Worm (Caenorhabditis elegans) whole organism, L1 larva: Measurements from ENCODE around the gene itr-1.
"Not testable (repeated sequence)": the region's sequence is repeated elsewhere in the genome, so short reads cannot be mapped to it uniquely, and the experiment has no call there.

Experiments
- C16A3.4 ChIP-seq: fragments of 150-350 bp; optimal IDR thresholded peaks from 2 replicates; lab custom pipeline; 2014; ENCODE audit warnings: missing biosample characterization, missing genetic modification characterization
- C34B4.2 ChIP-seq: sonication (generic microtip); optimal IDR thresholded peaks from 2 replicates; lab custom pipeline; 2017; ENCODE audit warnings: mild to moderate bottlenecking, missing genetic modification characterization, missing compliant biosample characterization
- aha-1 ChIP-seq: fragments of 150-350 bp; optimal IDR thresholded peaks from 2 replicates; lab custom pipeline; 2014; ENCODE audit warnings: missing biosample characterization, missing genetic modification characterization
- alr-1 ChIP-seq: fragments of 200-800 bp; sonication (Bioruptor generic); optimal IDR thresholded peaks from 2 replicates; lab custom pipeline; 2018; ENCODE audit warnings: borderline replicate concordance, mild to moderate bottlenecking, missing genetic modification characterization, missing compliant biosample characterization
- aly-2 ChIP-seq: fragments of 150-350 bp; optimal IDR thresholded peaks from 2 replicates; lab custom pipeline; 2014; ENCODE audit warnings: missing biosample characterization, missing genetic modification characterization
- ama-1 ChIP-seq: fragments of 150-350 bp; optimal IDR thresholded peaks from 2 replicates; lab custom pipeline; 2014
- ceh-8 ChIP-seq: fragments of 200-800 bp; sonication (Bioruptor generic); optimal IDR thresholded peaks from 2 replicates; lab custom pipeline; 2018; ENCODE audit warnings: mild to moderate bottlenecking, missing genetic modification characterization, moderate library complexity, missing compliant biosample characterization
- ceh-82 ChIP-seq, 3 experiments: fragments of 150-350 bp in 1 of 3; sonication (generic microtip) in 2 of 3; optimal IDR thresholded peaks; 2 replicates each; lab custom pipeline; 2014 to 2017; ENCODE audit warnings: missing biosample characterization in 3 of 3, missing genetic modification characterization in 3 of 3
- efl-1 ChIP-seq, 4 experiments: fragments of 150-350 bp; optimal IDR thresholded peaks in 3 of 4; peaks in 1 of 4; 1 replicate in 1 of 4; 2 replicates in 3 of 4; lab custom pipeline; 2014; ENCODE audit warnings: missing biosample characterization in 2 of 4, missing genetic modification characterization in 2 of 4, missing genetic modification reagents in 2 of 4
- egl-13 ChIP-seq: sonication (generic microtip); optimal IDR thresholded peaks from 2 replicates; lab custom pipeline; 2016; ENCODE audit warnings: missing genotype, missing genetic modification reagents, missing genetic modification characterization, missing compliant biosample characterization
- elt-2 ChIP-seq: sonication (generic microtip); optimal IDR thresholded peaks from 2 replicates; lab custom pipeline; 2016; ENCODE audit warnings: missing genetic modification characterization, mild to moderate bottlenecking, inconsistent platforms, missing compliant biosample characterization, missing genetic modification reagents
- elt-3 ChIP-seq, 6 experiments: fragments of 150-350 bp in 1 of 6; sonication (generic microtip); optimal IDR thresholded peaks; 2 replicates each; lab custom pipeline; 2017 to 2018; ENCODE audit warnings: missing biosample characterization in 6 of 6, missing genetic modification characterization in 6 of 6, inconsistent platforms in 1 of 6
- fkh-8 ChIP-seq: sonication (generic microtip); optimal IDR thresholded peaks from 2 replicates; lab custom pipeline; 2016; ENCODE audit warnings: mild to moderate bottlenecking, missing genetic modification characterization, missing compliant biosample characterization
- fos-1 ChIP-seq: fragments of 150-350 bp; optimal IDR thresholded peaks from 2 replicates; lab custom pipeline; 2014; ENCODE audit warnings: missing biosample characterization, missing genetic modification characterization
- grh-1 ChIP-seq: fragments of 200-800 bp; sonication (Bioruptor generic); IDR thresholded peaks from 2 replicates; pipeline ENCODE4 v1.3.6; 2022; ENCODE audit warnings: missing genetic modification reagents, missing genetic modification characterization, missing compliant biosample characterization
- hpl-2 ChIP-seq: fragments of 150-350 bp; optimal IDR thresholded peaks from 2 replicates; lab custom pipeline; 2014; ENCODE audit warnings: missing biosample characterization, missing genetic modification reagents, missing genetic modification characterization
- irx-1 ChIP-seq: sonication (generic microtip); optimal IDR thresholded peaks from 2 replicates; lab custom pipeline; 2016; ENCODE audit warnings: missing genetic modification characterization, missing compliant biosample characterization
- isw-1 ChIP-seq: fragments of 200-800 bp; sonication (Bioruptor generic); IDR thresholded peaks from 2 replicates; pipeline ENCODE4 v1.3.6; 2022; ENCODE audit warnings: missing genetic modification characterization, missing compliant biosample characterization
- lin-14 ChIP-seq: fragments of 200-800 bp; sonication (Bioruptor generic); optimal IDR thresholded peaks from 2 replicates; lab custom pipeline; 2018; ENCODE audit warnings: mild to moderate bottlenecking, missing genetic modification characterization, moderate library complexity, missing compliant biosample characterization
- lin-39 ChIP-seq: fragments of 150-350 bp; optimal IDR thresholded peaks from 2 replicates; lab custom pipeline; 2014; ENCODE audit warnings: missing biosample characterization, missing genetic modification reagents, missing genetic modification characterization
- lir-3 ChIP-seq: sonication (generic microtip); optimal IDR thresholded peaks from 2 replicates; lab custom pipeline; 2016; ENCODE audit warnings: mild to moderate bottlenecking, missing genetic modification characterization, moderate library complexity, missing compliant biosample characterization; ENCODE audit not compliant: poor library complexity
- lsy-2 ChIP-seq, 2 experiments: fragments of 150-350 bp; optimal IDR thresholded peaks; 2 replicates each; lab custom pipeline; 2014; ENCODE audit warnings: missing biosample characterization in 2 of 2, missing genetic modification characterization in 2 of 2
- mep-1 ChIP-seq: fragments of 150-350 bp; optimal IDR thresholded peaks from 2 replicates; lab custom pipeline; 2014; ENCODE audit warnings: missing biosample characterization, missing genetic modification characterization
- nhr-19 ChIP-seq: fragments of 200-800 bp; sonication (Bioruptor generic); conservative IDR thresholded peaks from 2 replicates; pipeline ENCODE4 v1.3.6; 2022; ENCODE audit warnings: missing genetic modification characterization, missing compliant biosample characterization
- nhr-28 ChIP-seq: fragments of 150-350 bp; optimal IDR thresholded peaks from 2 replicates; lab custom pipeline; 2014; ENCODE audit warnings: missing biosample characterization, missing genetic modification characterization
- nhr-76 ChIP-seq: sonication (generic microtip); optimal IDR thresholded peaks from 2 replicates; lab custom pipeline; 2017; ENCODE audit warnings: missing biosample characterization, missing genetic modification characterization
- nhr-84 ChIP-seq: sonication (generic microtip); optimal IDR thresholded peaks from 2 replicates; lab custom pipeline; 2017; ENCODE audit warnings: missing biosample characterization, missing genetic modification characterization
- nhr-85 ChIP-seq: sonication (generic microtip); peaks from one replicate; lab custom pipeline; 2016; ENCODE audit warnings: missing genetic modification characterization, inconsistent platforms, missing compliant biosample characterization
- nhr-90 ChIP-seq: sonication (generic microtip); optimal IDR thresholded peaks from 2 replicates; lab custom pipeline; 2016; ENCODE audit warnings: mild to moderate bottlenecking, missing genetic modification characterization, missing compliant biosample characterization; ENCODE audit not compliant: poor library complexity
- pqm-1 ChIP-seq: sonication (generic microtip); optimal IDR thresholded peaks from 3 replicates; lab custom pipeline; 2017; ENCODE audit warnings: missing biosample characterization, missing genetic modification characterization
- rnt-1 ChIP-seq: sonication (generic microtip); optimal IDR thresholded peaks from 2 replicates; lab custom pipeline; 2016; ENCODE audit warnings: mild to moderate bottlenecking, missing genetic modification characterization, moderate library complexity, missing compliant biosample characterization
- skn-1 ChIP-seq: fragments of 150-350 bp; optimal IDR thresholded peaks from 2 replicates; lab custom pipeline; 2014; ENCODE audit warnings: missing biosample characterization, missing genetic modification characterization
- snu-23 ChIP-seq: sonication (generic microtip); optimal IDR thresholded peaks from 2 replicates; lab custom pipeline; 2016; ENCODE audit warnings: missing genetic modification characterization, missing compliant biosample characterization
- sup-37 ChIP-seq: fragments of 200-800 bp; sonication (Bioruptor generic); optimal IDR thresholded peaks from 2 replicates; lab custom pipeline; 2018; ENCODE audit warnings: mild to moderate bottlenecking, missing genetic modification characterization, missing compliant biosample characterization
- swsn-7 ChIP-seq: sonication (generic microtip); optimal IDR thresholded peaks from 2 replicates; lab custom pipeline; 2016; ENCODE audit warnings: missing genetic modification characterization, missing compliant biosample characterization
- tbx-2 ChIP-seq: sonication (generic microtip); optimal IDR thresholded peaks from 2 replicates; lab custom pipeline; 2016; ENCODE audit warnings: missing genetic modification characterization, missing compliant biosample characterization
- unc-30 ChIP-seq: sonication (generic microtip); optimal IDR thresholded peaks from 2 replicates; lab custom pipeline; 2017; ENCODE audit warnings: missing biosample characterization, missing genetic modification characterization
- unc-62 ChIP-seq: fragments of 150-350 bp; optimal IDR thresholded peaks from 2 replicates; lab custom pipeline; 2014; ENCODE audit warnings: missing biosample characterization, missing genetic modification reagents, missing genetic modification characterization
- xbp-1 ChIP-seq: sonication (generic microtip); optimal IDR thresholded peaks from 2 replicates; lab custom pipeline; 2016; ENCODE audit warnings: missing genetic modification characterization, missing compliant biosample characterization
- zag-1 ChIP-seq: fragments of 150-350 bp; optimal IDR thresholded peaks from 2 replicates; lab custom pipeline; 2014; ENCODE audit warnings: missing biosample characterization, missing genetic modification characterization
- zip-4 ChIP-seq: fragments of 200-800 bp; sonication (Bioruptor generic); optimal IDR thresholded peaks from 2 replicates; lab custom pipeline; 2018; ENCODE audit warnings: mild to moderate bottlenecking, missing genetic modification characterization, moderate library complexity, missing compliant biosample characterization
- ztf-11 ChIP-seq, 2 experiments: sonication (generic microtip); optimal IDR thresholded peaks; 2 replicates each; lab custom pipeline; 2016 to 2017; ENCODE audit warnings: missing genetic modification characterization in 2 of 2, missing biosample characterization in 1 of 2, missing compliant biosample characterization in 1 of 2
- ztf-4 ChIP-seq: fragments of 150-350 bp; optimal IDR thresholded peaks from 2 replicates; lab custom pipeline; 2014; ENCODE audit warnings: missing biosample characterization, missing genetic modification characterization

The itr-1 gene

DNA sequence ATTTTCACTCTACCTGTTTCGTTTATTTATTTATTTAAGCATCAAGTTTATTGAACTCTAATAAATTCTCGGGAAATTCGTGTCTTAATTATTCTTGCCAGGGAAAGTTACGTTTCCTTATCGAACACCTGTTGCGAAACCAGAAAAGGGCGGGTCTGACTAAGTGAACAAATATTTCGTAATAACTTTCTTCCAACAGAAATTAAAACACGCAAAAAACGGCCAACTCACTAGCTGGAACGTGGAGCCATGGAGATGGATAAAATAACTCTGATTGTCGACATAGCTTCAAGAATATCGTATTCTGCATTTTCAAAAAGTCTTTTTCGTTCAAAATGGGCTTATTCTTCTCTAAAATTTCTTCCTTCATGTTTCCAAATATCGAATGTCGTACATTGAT, 40.4 kb upstream of the itr-1 start, which contains the start of gene warf-1:
Gene warf-1 (plus strand): TSS at position 209 of the 400 bp plus-strand sequence.
- not testable (repeated sequence) for TF ChIP-seq ceh-82 (tag; optimal IDR thresholded peaks at IDR 0.05; lab: Kevin White, UChicago); pqm-1 (tag; lab: Kevin White, UChicago); rnt-1 (tag; lab: Kevin White, UChicago)

- no peak for TF ChIP-seq grh-1 (GFP tag; lab: Robert Waterston, UW)
- no peak for TF ChIP-seq snu-23 (GFP tag; lab: Kevin White, UChicago)
- TF ChIP-seq unc-62: no peak
- no peak for TF ChIP-seq rnt-1 (tag; lab: Kevin White, UChicago)
- TF ChIP-seq fos-1 (tag; lab: Kevin White, UChicago): no peak
- TF ChIP-seq ceh-8: no peak
- TF ChIP-seq nhr-28 (tag; lab: Kevin White, UChicago): no peak
- no peak for TF ChIP-seq aly-2 (tag; lab: Kevin White, UChicago)
- TF ChIP-seq egl-13 (tag; lab: Kevin White, UChicago): no peak
- TF ChIP-seq lir-3: no peak
- TF ChIP-seq nhr-19: no peak
- no peak for TF ChIP-seq zip-4
- TF ChIP-seq alr-1 (tag; lab: Kevin White, UChicago): no peak
- no peak for TF ChIP-seq C16A3.4 (tag; lab: Kevin White, UChicago)
- no peak for TF ChIP-seq nhr-85 (tag; lab: Kevin White, UChicago)
- no peak for TF ChIP-seq lin-14 (GFP tag; lab: Kevin White, UChicago)
- no peak for TF ChIP-seq xbp-1
- TF ChIP-seq ztf-11 (tag; optimal IDR thresholded peaks at IDR 0.05; lab: Kevin White, UChicago): no peak
- TF ChIP-seq lin-39 (tag; lab: Kevin White, UChicago): no peak
Observed at ce11 chrIV:7641758-7642157, 33.2 kb upstream of the itr-1 start, which contains the start of gene nep-16. Gene nep-16, minus strand, starts transcription at chrIV:7641858.

DNA sequence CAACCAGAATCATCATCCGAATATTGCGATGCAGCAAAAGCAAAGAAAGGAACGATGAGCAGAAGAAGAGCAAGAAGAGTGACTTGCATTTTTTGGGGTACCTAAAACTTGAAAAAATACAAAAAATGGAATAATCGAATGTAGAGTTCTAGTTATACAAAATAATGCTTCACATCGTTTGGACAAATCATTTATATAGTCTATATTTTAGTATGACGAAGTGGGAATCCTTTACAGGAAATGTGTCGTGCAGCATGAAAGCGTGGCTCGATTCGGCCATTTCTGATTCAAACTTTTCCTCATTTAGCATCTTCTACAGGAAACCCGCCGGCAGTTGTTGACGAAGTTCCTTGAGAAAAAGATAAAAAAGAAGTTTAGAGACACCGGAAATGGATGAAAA, 32.0 kb upstream of the itr-1 start, which contains the start of gene nlp-20:
Gene nlp-20 (minus strand): TSS at position 101 of the 400 bp plus-strand sequence.
- TF ChIP-seq lsy-2 (tag; optimal IDR thresholded peaks at IDR 0.05; lab: Kevin White, UChicago): no peak
- no peak for TF ChIP-seq zip-4

ce11 chrIV:7646119-7646518, 28.9 kb upstream of the itr-1 start, which contains the start of gene hmg-5:
Gene hmg-5, minus strand, starts transcription at chrIV:7646219.
- TF ChIP-seq mep-1 (tag; lab: Kevin White, UChicago): no peak
- no peak for TF ChIP-seq zag-1 (tag; lab: Kevin White, UChicago)
- TF ChIP-seq skn-1: no peak
- TF ChIP-seq xbp-1: no peak
- TF ChIP-seq swsn-7 (tag; lab: Kevin White, UChicago): no peak
- no peak for TF ChIP-seq snu-23 (GFP tag; lab: Kevin White, UChicago)
- no peak for TF ChIP-seq fos-1 (tag; lab: Kevin White, UChicago)
- TF ChIP-seq aly-2 (tag; lab: Kevin White, UChicago): no peak
- no peak for TF ChIP-seq nhr-76 (tag; lab: Kevin White, UChicago)
- TF ChIP-seq egl-13 (tag; lab: Kevin White, UChicago): no peak
- no peak for TF ChIP-seq nhr-90
- TF ChIP-seq alr-1 (tag; lab: Kevin White, UChicago): no peak
- no peak for TF ChIP-seq lin-39 (tag; lab: Kevin White, UChicago)
- TF ChIP-seq nhr-19: no peak
- TF ChIP-seq ztf-4 (tag; lab: Kevin White, UChicago): no peak
- TF ChIP-seq ztf-11 (tag; optimal IDR thresholded peaks at IDR 0.05; lab: Kevin White, UChicago): no peak
- no peak for TF ChIP-seq tbx-2
- no peak for TF ChIP-seq ama-1 (lab: Kevin White, UChicago)
- no peak for TF ChIP-seq lir-3

DNA sequence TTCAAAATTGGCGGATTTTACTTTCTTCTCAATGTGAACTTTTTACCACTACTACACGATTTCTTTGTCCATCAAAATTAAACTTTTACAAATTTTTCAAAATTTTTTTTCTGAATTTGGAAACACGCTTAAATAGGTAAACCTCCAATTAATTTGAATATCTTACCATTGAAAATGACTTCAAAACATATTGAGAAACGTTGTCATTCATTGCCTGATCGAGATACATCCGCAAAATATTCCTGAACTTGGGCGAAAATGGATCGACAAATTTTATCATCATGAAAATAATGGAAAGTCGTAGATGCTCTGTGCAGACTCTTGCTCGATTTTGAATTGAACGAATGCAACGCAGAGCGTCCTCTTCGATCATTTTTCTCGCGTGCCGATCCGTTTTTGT, 28.1 kb upstream of the itr-1 start:
- TF ChIP-seq grh-1 (GFP tag; lab: Robert Waterston, UW) (no peak), C34B4.2 (no peak), elt-2 (no peak), swsn-7 (tag; lab: Kevin White, UChicago) (no peak), efl-1 (optimal IDR thresholded peaks at IDR 0.05; lab: Kevin White, UChicago) (no peak), efl-1 (GFP tag; optimal IDR thresholded peaks at IDR 0.05 in 1 of 2; lab: Kevin White, UChicago) (no peak), irx-1 (tag; lab: Kevin White, UChicago) (no peak), aha-1 (tag; lab: Kevin White, UChicago) (no peak), ceh-82 (tag; optimal IDR thresholded peaks at IDR 0.05; lab: Kevin White, UChicago) (no peak), fos-1 (tag; lab: Kevin White, UChicago) (no peak), sup-37 (GFP tag; lab: Kevin White, UChicago) (no peak), elt-3 (tag; optimal IDR thresholded peaks at IDR 0.05; lab: Kevin White, UChicago) (no peak), isw-1 (no peak), nhr-19 (no peak), unc-30 (no peak), nhr-84 (tag; lab: Kevin White, UChicago) (no peak), nhr-76 (tag; lab: Kevin White, UChicago) (no peak), zip-4 (no peak), fkh-8 (tag; lab: Kevin White, UChicago) (no peak), hpl-2 (no peak)
- TF ChIP-seq, all 84 proteins: peak for 0
